Worm (Caenorhabditis elegans): ENCODE data around the gene ZK154.1.

ZK154.1 gene

ce11 chrX:7794306-7794743, 14.9 kb downstream of the ZK154.1 start:
- TF ChIP-seq unc-62 (GFP tag; optimal IDR thresholded peaks at IDR 0.05), result no peak

ce11 chrX:7798248-7799020, 19.1 kb downstream of the ZK154.1 start, which contains the start of gene adm-4:
Gene adm-4, minus strand, starts transcription at chrX:7798298.
- TF ChIP-seq unc-62 (GFP tag; optimal IDR thresholded peaks at IDR 0.05), result no peak

ce11 chrX:7799680-7800079, 20.3 kb downstream of the ZK154.1 start, which contains the start of gene gpx-7:
Gene gpx-7, minus strand, starts transcription at chrX:7799780.
- no peak for TF ChIP-seq unc-62 (GFP tag; optimal IDR thresholded peaks at IDR 0.05)

- TF ChIP-seq unc-62 (GFP tag; optimal IDR thresholded peaks at IDR 0.05), result no peak
These were observed 21.0 kb downstream of the ZK154.1 start for ce11 chrX:7800370-7800769.

- no peak for TF ChIP-seq unc-62 (GFP tag; optimal IDR thresholded peaks at IDR 0.05)
These were observed 29.0 kb downstream of the ZK154.1 start for ce11 chrX:7808388-7808787.

ce11 chrX:7809352-7810196, 30.2 kb downstream of the ZK154.1 start:
- TF ChIP-seq unc-62 (GFP tag; optimal IDR thresholded peaks at IDR 0.05), result no peak

- TF ChIP-seq unc-62 (GFP tag; optimal IDR thresholded peaks at IDR 0.05), result no peak
These were observed 31.6 kb downstream of the ZK154.1 start for ce11 chrX:7810991-7811390.

ce11 chrX:7814747-7815146, 35.4 kb downstream of the ZK154.1 start:
- TF ChIP-seq unc-62 (GFP tag; optimal IDR thresholded peaks at IDR 0.05), result no peak

ce11 chrX:7815230-7815629, 35.9 kb downstream of the ZK154.1 start:
- TF ChIP-seq unc-62 (GFP tag; optimal IDR thresholded peaks at IDR 0.05), result no peak

ce11 chrX:7816434-7816974, 37.1 kb downstream of the ZK154.1 start, which contains the start of the genes sek-1 and R03G5.6:
Gene sek-1, plus strand, starts transcription at chrX:7816734.
Gene R03G5.6, minus strand, starts transcription at chrX:7816924.
- TF ChIP-seq unc-62 (GFP tag; optimal IDR thresholded peaks at IDR 0.05), result no peak

ce11 chrX:7817555-7817954, 38.2 kb downstream of the ZK154.1 start:
- no peak for TF ChIP-seq unc-62 (GFP tag; optimal IDR thresholded peaks at IDR 0.05)

ce11 chrX:7823108-7823704, 43.8 kb downstream of the ZK154.1 start, which contains the start of gene eef-1A.2:
Gene eef-1A.2, plus strand, starts transcription at chrX:7823654.
- TF ChIP-seq unc-62 (GFP tag; optimal IDR thresholded peaks at IDR 0.05), result no peak

ce11 chrX:7825707-7826106, 46.3 kb downstream of the ZK154.1 start:
- no peak for TF ChIP-seq unc-62 (GFP tag; optimal IDR thresholded peaks at IDR 0.05)

- TF ChIP-seq unc-62 (GFP tag; optimal IDR thresholded peaks at IDR 0.05), result no peak
These were observed 47.3 kb downstream of the ZK154.1 start for ce11 chrX:7826590-7827260.

- no peak for TF ChIP-seq unc-62 (GFP tag; optimal IDR thresholded peaks at IDR 0.05)
These were observed 48.6 kb downstream of the ZK154.1 start for ce11 chrX:7827989-7828388.

Data from whole organism, dauer.